Worm (Caenorhabditis elegans): ENCODE results near the gene Y38H6C.23.

DNA sequence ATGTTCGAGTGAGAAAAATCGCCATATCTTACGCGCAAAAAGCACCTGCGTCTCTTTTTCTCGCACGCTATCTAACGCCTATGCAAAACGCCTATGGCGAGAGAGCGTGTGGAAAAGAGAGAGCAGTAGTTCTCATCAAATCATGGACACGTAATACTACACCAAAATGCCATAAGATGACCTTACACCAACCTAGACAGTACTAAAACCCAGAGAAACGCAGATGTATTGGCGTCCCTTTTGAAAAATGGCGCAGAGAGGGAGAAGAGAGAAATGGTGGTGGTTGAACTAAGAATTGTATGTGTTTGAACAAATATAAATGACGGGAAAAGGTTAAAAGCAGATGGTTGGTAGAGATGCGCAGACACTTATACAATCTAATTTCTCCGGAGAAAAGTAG, 17.1 kb downstream of the Y38H6C.23 start, which contains the start of gene Y38H6C.16:
- no peak for TF ChIP-seq elt-3 (tag; optimal IDR thresholded peaks at IDR 0.05)
- TF ChIP-seq mdl-1 (tag; optimal IDR thresholded peaks at IDR 0.05) = no peak
- no peak for TF ChIP-seq sma-9 (GFP tag; optimal IDR thresholded peaks at IDR 0.05)
- no peak for TF ChIP-seq sma-9 (tag; optimal IDR thresholded peaks at IDR 0.05)
- TF ChIP-seq nhr-11 (tag; optimal IDR thresholded peaks at IDR 0.05) = no peak
